Fruit fly (Drosophila melanogaster): ENCODE results near the gene Ndc80.

dm6 chrX:13586888-13587287 is 25.0 kb downstream of the Ndc80 start:
- no peak for TF ChIP-seq insv (optimal IDR thresholded peaks at IDR 0.05)
- no peak for TF ChIP-seq h (optimal IDR thresholded peaks at IDR 0.05)
- no peak for TF ChIP-seq ttk (optimal IDR thresholded peaks at IDR 0.05)

All from Kc167 (cell line).